Worm (Caenorhabditis elegans) whole organism, L3 larva: ENCODE measurements around the gene elpc-4.

ENCODE experiments used
- R02D3.7 ChIP-seq: fragments of 150-350 bp; optimal IDR thresholded peaks from 2 replicates; lab custom pipeline; 2014; ENCODE audit warnings: missing biosample characterization, missing genetic modification characterization
- ZK546.5 ChIP-seq: sonication (generic microtip); optimal IDR thresholded peaks from 2 replicates; lab custom pipeline; 2017; ENCODE audit warnings: missing biosample characterization, missing genetic modification characterization
- aly-2 ChIP-seq: fragments of 150-350 bp; optimal IDR thresholded peaks from 2 replicates; lab custom pipeline; 2014; ENCODE audit warnings: missing biosample characterization, missing genetic modification characterization
- ama-1 ChIP-seq: fragments of 150-350 bp; optimal IDR thresholded peaks from 2 replicates; lab custom pipeline; 2018
- ceh-16 ChIP-seq: sonication (generic microtip); optimal IDR thresholded peaks from 2 replicates; lab custom pipeline; 2017; ENCODE audit warnings: missing biosample characterization, missing genetic modification characterization
- ceh-28 ChIP-seq: fragments of 150-350 bp; optimal IDR thresholded peaks from 2 replicates; lab custom pipeline; 2014; ENCODE audit warnings: missing biosample characterization, missing genetic modification reagents, missing genetic modification characterization
- ceh-82 ChIP-seq: fragments of 150-350 bp; optimal IDR thresholded peaks from 2 replicates; lab custom pipeline; 2014; ENCODE audit warnings: missing biosample characterization, missing genetic modification characterization
- ceh-9 ChIP-seq: sonication (generic microtip); optimal IDR thresholded peaks from 2 replicates; lab custom pipeline; 2018; ENCODE audit warnings: missing biosample characterization, missing genetic modification characterization
- daf-12 ChIP-seq: fragments of 150-350 bp; optimal IDR thresholded peaks from 2 replicates; lab custom pipeline; 2014; ENCODE audit warnings: missing biosample characterization, missing genetic modification reagents, missing genetic modification characterization
- egl-27 ChIP-seq: sonication (generic microtip); optimal IDR thresholded peaks from 4 replicates; lab custom pipeline; 2017; ENCODE audit warnings: missing biosample characterization, missing genetic modification reagents, missing genetic modification characterization
- egl-5 ChIP-seq: fragments of 150-350 bp; optimal IDR thresholded peaks from 2 replicates; lab custom pipeline; 2017; ENCODE audit warnings: missing biosample characterization, missing genetic modification reagents, missing genetic modification characterization, inconsistent platforms
- elt-1 ChIP-seq: fragments of 150-350 bp; optimal IDR thresholded peaks from 2 replicates; lab custom pipeline; 2014; ENCODE audit warnings: missing biosample characterization, missing genetic modification characterization
- elt-2 ChIP-seq: sonication (generic microtip); optimal IDR thresholded peaks from 2 replicates; lab custom pipeline; 2016; ENCODE audit warnings: missing genetic modification reagents, mild to moderate bottlenecking, missing genetic modification characterization, missing compliant biosample characterization
- elt-3 ChIP-seq, 3 experiments: fragments of 150-350 bp in 1 of 3; sonication (generic microtip) in 2 of 3; optimal IDR thresholded peaks; 2 replicates in 2 of 3; 4 replicates in 1 of 3; lab custom pipeline; 2014 to 2017; ENCODE audit warnings: missing biosample characterization in 3 of 3, missing genetic modification characterization in 3 of 3
- eor-1 ChIP-seq, 2 experiments: fragments of 150-350 bp; optimal IDR thresholded peaks; 2 replicates each; lab custom pipeline; 2014 to 2018; ENCODE audit warnings: missing biosample characterization in 2 of 2, missing genetic modification characterization in 2 of 2
- fkh-10 ChIP-seq: sonication (generic microtip); optimal IDR thresholded peaks from 2 replicates; lab custom pipeline; 2017; ENCODE audit warnings: missing biosample characterization, missing genetic modification reagents, missing genetic modification characterization
- fkh-2 ChIP-seq: fragments of 150-350 bp; optimal IDR thresholded peaks from 2 replicates; lab custom pipeline; 2014; ENCODE audit warnings: missing biosample characterization, missing genetic modification reagents, missing genetic modification characterization
- fos-1 ChIP-seq: fragments of 150-350 bp; optimal IDR thresholded peaks from 2 replicates; lab custom pipeline; 2014; ENCODE audit warnings: missing biosample characterization, missing genetic modification characterization
- jun-1 ChIP-seq: fragments of 150-350 bp; optimal IDR thresholded peaks from 2 replicates; lab custom pipeline; 2014; ENCODE audit warnings: missing biosample characterization, missing genetic modification reagents, missing genetic modification characterization
- lin-15B ChIP-seq: fragments of 150-350 bp; optimal IDR thresholded peaks from 2 replicates; lab custom pipeline; 2014; ENCODE audit warnings: missing biosample characterization, missing genetic modification characterization
- lin-39 ChIP-seq: fragments of 150-350 bp; optimal IDR thresholded peaks from 2 replicates; lab custom pipeline; 2018; ENCODE audit warnings: missing biosample characterization, missing genetic modification reagents, missing genetic modification characterization
- lsy-12 ChIP-seq: sonication (generic microtip); optimal IDR thresholded peaks from 2 replicates; lab custom pipeline; 2016; ENCODE audit warnings: mild to moderate bottlenecking, missing genetic modification characterization, missing compliant biosample characterization
- mdl-1 ChIP-seq: fragments of 150-350 bp; optimal IDR thresholded peaks from 2 replicates; lab custom pipeline; 2014; ENCODE audit warnings: missing biosample characterization, missing genetic modification characterization
- mml-1 ChIP-seq: fragments of 150-350 bp; sonication (generic microtip); optimal IDR thresholded peaks from 3 replicates; lab custom pipeline; 2014; ENCODE audit warnings: missing biosample characterization, missing genetic modification characterization
- nfya-1 ChIP-seq: sonication (generic microtip); optimal IDR thresholded peaks from 2 replicates; lab custom pipeline; 2017; ENCODE audit warnings: missing genetic modification characterization, mild to moderate bottlenecking, missing compliant biosample characterization, antibody characterized with exemption, moderate library complexity; ENCODE audit not compliant: insufficient read depth
- nhr-12 ChIP-seq: fragments of 150-350 bp; optimal IDR thresholded peaks from 2 replicates; lab custom pipeline; 2014; ENCODE audit warnings: missing biosample characterization, missing genetic modification characterization
- nhr-237 ChIP-seq: fragments of 150-350 bp; optimal IDR thresholded peaks from 2 replicates; lab custom pipeline; 2014; ENCODE audit warnings: missing biosample characterization, missing genetic modification characterization
- nhr-25 ChIP-seq: sonication (generic microtip); optimal IDR thresholded peaks from 2 replicates; lab custom pipeline; 2017; ENCODE audit warnings: missing biosample characterization, missing genetic modification characterization
- nhr-28 ChIP-seq: fragments of 150-350 bp; optimal IDR thresholded peaks from 2 replicates; lab custom pipeline; 2014; ENCODE audit warnings: missing biosample characterization, missing genetic modification characterization
- nhr-67 ChIP-seq: fragments of 150-350 bp; optimal IDR thresholded peaks from 2 replicates; lab custom pipeline; 2014; ENCODE audit warnings: missing biosample characterization, missing genetic modification characterization
- pha-4 ChIP-seq: fragments of 150-350 bp; optimal IDR thresholded peaks from 2 replicates; lab custom pipeline; 2014; ENCODE audit warnings: missing biosample characterization, missing genetic modification reagents, missing genetic modification characterization
- pqm-1 ChIP-seq: fragments of 150-350 bp; optimal IDR thresholded peaks from 2 replicates; lab custom pipeline; 2017; ENCODE audit warnings: missing biosample characterization, missing genetic modification characterization, inconsistent platforms
- sea-2 ChIP-seq: fragments of 150-350 bp; sonication (generic microtip); optimal IDR thresholded peaks from 4 replicates; lab custom pipeline; 2014; ENCODE audit warnings: missing biosample characterization, missing genetic modification reagents, missing genetic modification characterization
- skn-1 ChIP-seq: fragments of 150-350 bp; optimal IDR thresholded peaks from 2 replicates; lab custom pipeline; 2014; ENCODE audit warnings: missing biosample characterization, missing genetic modification characterization
- snpc-4 ChIP-seq: fragments of 150-350 bp; optimal IDR thresholded peaks from 2 replicates; lab custom pipeline; 2014; ENCODE audit warnings: missing biosample characterization, missing genetic modification characterization
- tbx-2 ChIP-seq: sonication (generic microtip); optimal IDR thresholded peaks from 2 replicates; lab custom pipeline; 2016; ENCODE audit warnings: mild to moderate bottlenecking, missing genetic modification characterization, missing compliant biosample characterization
- unc-39 ChIP-seq: sonication (generic microtip); optimal IDR thresholded peaks from 4 replicates; lab custom pipeline; 2017; ENCODE audit warnings: missing biosample characterization, missing genetic modification characterization
- zag-1 ChIP-seq: fragments of 150-350 bp; optimal IDR thresholded peaks from 2 replicates; lab custom pipeline; 2014; ENCODE audit warnings: missing biosample characterization, missing genetic modification characterization
- ztf-11 ChIP-seq: fragments of 150-350 bp; optimal IDR thresholded peaks from 2 replicates; lab custom pipeline; 2014; ENCODE audit warnings: missing biosample characterization, missing genetic modification characterization
- ztf-4 ChIP-seq: fragments of 150-350 bp; optimal IDR thresholded peaks from 2 replicates; lab custom pipeline; 2014; ENCODE audit warnings: missing biosample characterization, missing genetic modification characterization

The elpc-4 gene

ce11 chrIV:8022035-8022673 is 5.4 kb downstream of the elpc-4 start, which contains the start of gene C26B2.2:
Gene C26B2.2, minus strand, starts transcription at chrIV:8022122.
- no peak for TF ChIP-seq elt-2 (tag; lab: Kevin White, UChicago)
- TF ChIP-seq elt-1 (tag; lab: Kevin White, UChicago) = no peak
- TF ChIP-seq egl-5 = no peak
- TF ChIP-seq sea-2 = no peak
- TF ChIP-seq zag-1 (tag; lab: Kevin White, UChicago) = no peak
- no peak for TF ChIP-seq fos-1
- TF ChIP-seq tbx-2 (tag; lab: Kevin White, UChicago) = no peak
- no peak for TF ChIP-seq daf-12 (tag; lab: Kevin White, UChicago)
- TF ChIP-seq nfya-1 (tag; lab: Kevin White, UChicago) = no peak
- TF ChIP-seq ceh-16 = no peak
- no peak for TF ChIP-seq skn-1
- no peak for TF ChIP-seq eor-1 (tag; optimal IDR thresholded peaks at IDR 0.05; lab: Kevin White, UChicago)
- TF ChIP-seq nhr-28 (tag; lab: Kevin White, UChicago) = no peak
- TF ChIP-seq nhr-67 = no peak
- no peak for TF ChIP-seq ceh-82 (tag; lab: Kevin White, UChicago)
- no peak for TF ChIP-seq R02D3.7
- TF ChIP-seq nhr-237 (tag; lab: Kevin White, UChicago) = no peak
- no peak for TF ChIP-seq pha-4
- no peak for TF ChIP-seq ZK546.5
- no peak for TF ChIP-seq mdl-1 (tag; lab: Kevin White, UChicago)

DNA sequence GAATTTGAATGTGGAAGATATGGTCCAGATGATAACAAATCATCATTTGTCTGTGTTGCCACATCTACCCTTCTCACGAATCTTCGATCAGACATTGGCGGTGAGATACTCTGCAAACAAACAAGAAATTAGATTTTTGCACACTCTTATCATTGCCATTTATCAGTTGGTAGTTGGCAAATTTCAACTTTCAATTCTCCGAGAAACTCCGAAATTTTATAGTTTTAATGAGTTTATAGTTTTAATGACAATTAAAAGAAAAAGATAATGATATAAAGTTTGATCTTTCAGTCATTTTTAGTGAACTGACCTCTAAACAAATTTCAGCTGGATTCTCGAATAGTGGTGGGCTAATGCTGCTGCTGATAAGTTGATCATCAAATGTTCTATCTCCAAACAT is 7.1 kb downstream of the elpc-4 start:
- TF ChIP-seq zag-1 (tag; lab: Kevin White, UChicago) (no peak), nhr-25 (tag; lab: Kevin White, UChicago) (no peak), mdl-1 (tag; lab: Kevin White, UChicago) (no peak), pqm-1 (tag; lab: Kevin White, UChicago) (peak; percentile 22), elt-2 (tag; lab: Kevin White, UChicago) (peak; percentile 48), egl-5 (no peak), fkh-2 (tag; lab: Kevin White, UChicago) (no peak), fkh-10 (GFP tag; lab: Kevin White, UChicago) (no peak), nfya-1 (tag; lab: Kevin White, UChicago) (no peak), nhr-12 (tag; lab: Kevin White, UChicago) (no peak), ztf-4 (no peak), ama-1 (lab: Kevin White, UChicago) (no peak), aly-2 (tag; lab: Kevin White, UChicago) (no peak), eor-1 (tag; optimal IDR thresholded peaks at IDR 0.05; lab: Kevin White, UChicago) (no peak), snpc-4 (tag; lab: Kevin White, UChicago) (no peak), elt-1 (tag; lab: Kevin White, UChicago) (no peak), elt-3 (tag; optimal IDR thresholded peaks at IDR 0.05; lab: Kevin White, UChicago) (no peak)
- TF ChIP-seq, all 47 proteins: peak for 2

ce11 chrIV:8026361-8026760 is 9.6 kb downstream of the elpc-4 start:
- TF ChIP-seq ceh-82 (tag; lab: Kevin White, UChicago) = no peak
- no peak for TF ChIP-seq lin-39 (tag; lab: Kevin White, UChicago)
- peak; percentile 90 for TF ChIP-seq elt-2 (tag; lab: Kevin White, UChicago)
- TF ChIP-seq elt-3 (tag; optimal IDR thresholded peaks at IDR 0.05; lab: Kevin White, UChicago) = peak in 2 of 3 experiments; percentile 34 to 46
- peak; percentile 8 for TF ChIP-seq nfya-1 (tag; lab: Kevin White, UChicago)
- no peak for TF ChIP-seq ceh-28 (tag; lab: Kevin White, UChicago)
- TF ChIP-seq lsy-12 (tag; lab: Kevin White, UChicago) = no peak
- peak; percentile 91 for TF ChIP-seq pqm-1 (tag; lab: Kevin White, UChicago)
- TF ChIP-seq nhr-25 (tag; lab: Kevin White, UChicago) = peak; percentile 36
- TF ChIP-seq ztf-4 = no peak
- TF ChIP-seq mdl-1 (tag; lab: Kevin White, UChicago) = peak; percentile 34
- TF ChIP-seq nhr-28 (tag; lab: Kevin White, UChicago) = no peak
- no peak for TF ChIP-seq daf-12 (tag; lab: Kevin White, UChicago)
- no peak for TF ChIP-seq nhr-67
- no peak for TF ChIP-seq pha-4
- no peak for TF ChIP-seq mml-1 (tag; lab: Kevin White, UChicago)
- peak; percentile 19 for TF ChIP-seq jun-1 (tag; lab: Kevin White, UChicago)
- TF ChIP-seq ama-1 (lab: Kevin White, UChicago) = no peak
- no peak for TF ChIP-seq ZK546.5
- TF ChIP-seq ceh-16 = no peak
- no peak for TF ChIP-seq ztf-11 (tag; lab: Kevin White, UChicago)
- no peak for TF ChIP-seq snpc-4 (tag; lab: Kevin White, UChicago)
- TF ChIP-seq R02D3.7 = no peak
- no peak for TF ChIP-seq egl-27 (tag; lab: Kevin White, UChicago)
- TF ChIP-seq ceh-9 (tag; lab: Kevin White, UChicago) = no peak
- TF ChIP-seq egl-5 = no peak
- TF ChIP-seq lin-15B (tag; lab: Kevin White, UChicago) = no peak
- no peak for TF ChIP-seq unc-39 (tag; lab: Kevin White, UChicago)
